Fruit fly (Drosophila melanogaster) whole organism, embryonic: ENCODE data around the gene Orct2.

Experiments
- Adf1 ChIP-seq: fragments of 200-800 bp; sonication (Bioruptor generic); IDR thresholded peaks from 2 replicates; pipeline ENCODE4 v1.3.6; 2022; ENCODE audit warnings: missing biosample characterization, missing genetic modification characterization
- Awh ChIP-seq: fragments of 200-800 bp; sonication (Bioruptor generic); IDR thresholded peaks from 2 replicates; pipeline ENCODE4, ENCODE4 v1.3.6; 2022; ENCODE audit warnings: missing biosample characterization, missing genetic modification characterization
- CG10979 ChIP-seq: fragments of 200-800 bp; sonication (Bioruptor generic); optimal IDR thresholded peaks from 2 replicates; lab custom pipeline; 2018; ENCODE audit warnings: missing biosample characterization, mild to moderate bottlenecking, missing genetic modification characterization, moderate library complexity
- CG11723 ChIP-seq: fragments of 200-800 bp; sonication (Bioruptor generic); optimal IDR thresholded peaks from 2 replicates; lab custom pipeline; 2017; ENCODE audit warnings: missing biosample characterization, mild to moderate bottlenecking, missing genetic modification characterization
- CG14710 ChIP-seq: fragments of 200-800 bp; sonication (Bioruptor generic); optimal IDR thresholded peaks from 3 replicates; lab custom pipeline; 2019; ENCODE audit warnings: missing biosample characterization, mild to moderate bottlenecking, missing genetic modification characterization, moderate library complexity
- CG15269 ChIP-seq: fragments of 200-800 bp; sonication (Bioruptor generic); optimal IDR thresholded peaks from 2 replicates; lab custom pipeline; 2018; ENCODE audit warnings: missing biosample characterization, mild to moderate bottlenecking, missing genetic modification characterization, moderate library complexity
- CG17385 ChIP-seq: fragments of 200-800 bp; sonication (Bioruptor generic); optimal IDR thresholded peaks from 3 replicates; lab custom pipeline; 2018; ENCODE audit warnings: missing biosample characterization, mild to moderate bottlenecking, missing genetic modification characterization
- CG18764 ChIP-seq: fragments of 200-800 bp; sonication (Bioruptor generic); optimal IDR thresholded peaks from 3 replicates; lab custom pipeline; 2016; ENCODE audit warnings: missing biosample characterization, missing genetic modification characterization
- CG31441 ChIP-seq: fragments of 200-800 bp; sonication (Bioruptor generic); IDR thresholded peaks from 2 replicates; pipeline ENCODE4 v1.3.6; 2022; ENCODE audit warnings: missing biosample characterization, missing genetic modification characterization
- CG34376 ChIP-seq: fragments of 200-800 bp; sonication (Bioruptor generic); optimal IDR thresholded peaks from 2 replicates; lab custom pipeline; 2018; ENCODE audit warnings: missing biosample characterization, mild to moderate bottlenecking, missing genetic modification characterization
- CG3995 ChIP-seq: fragments of 200-800 bp; sonication (Bioruptor generic); optimal IDR thresholded peaks from 3 replicates; lab custom pipeline; 2016; ENCODE audit warnings: missing biosample characterization, missing genetic modification characterization
- CG4282 ChIP-seq: fragments of 200-800 bp; sonication (Bioruptor generic); optimal IDR thresholded peaks from 2 replicates; lab custom pipeline; 2016; ENCODE audit warnings: missing biosample characterization, missing genetic modification characterization
- CG6791 ChIP-seq: fragments of 200-800 bp; sonication (Bioruptor generic); IDR thresholded peaks from 3 replicates; pipeline ENCODE4 v1.3.6; 2022; ENCODE audit warnings: missing biosample characterization, missing genetic modification characterization; ENCODE audit not compliant: partially characterized antibody
- CG6854 ChIP-seq: fragments of 200-800 bp; sonication (Bioruptor generic); optimal IDR thresholded peaks from 3 replicates; lab custom pipeline; 2017; ENCODE audit warnings: missing biosample characterization, mild to moderate bottlenecking, missing genetic modification characterization
- CG8478 ChIP-seq: fragments of >200 bp; optimal IDR thresholded peaks from 2 replicates; lab custom pipeline; 2018
- CG8924 ChIP-seq: fragments of 200-800 bp; optimal IDR thresholded peaks from 3 replicates; lab custom pipeline; 2019; ENCODE audit warnings: missing biosample characterization, mild to moderate bottlenecking, missing genetic modification characterization, moderate library complexity
- Dip2 ChIP-seq: fragments of 200-800 bp; sonication (Bioruptor generic); IDR thresholded peaks from 2 replicates; pipeline ENCODE4 v1.3.6; 2022; ENCODE audit warnings: missing biosample characterization, missing genetic modification characterization
- Dip3 ChIP-seq: fragments of 200-800 bp; sonication (Bioruptor generic); optimal IDR thresholded peaks from 3 replicates; lab custom pipeline; 2016; ENCODE audit warnings: missing biosample characterization, missing genetic modification characterization
- Drgx ChIP-seq: fragments of 200-800 bp; sonication (Bioruptor generic); IDR thresholded peaks from 2 replicates; pipeline ENCODE4 v1.3.6; 2022; ENCODE audit warnings: missing biosample characterization, missing genetic modification characterization
- Elba2 ChIP-seq: fragments of 200-800 bp; sonication (Bioruptor generic); optimal IDR thresholded peaks from 3 replicates; lab custom pipeline; 2016; ENCODE audit warnings: missing biosample characterization, missing genetic modification characterization
- Ets97D ChIP-seq: fragments of 200-800 bp; sonication (Bioruptor generic); optimal IDR thresholded peaks from 3 replicates; lab custom pipeline; 2016; ENCODE audit warnings: missing biosample characterization, missing genetic modification characterization
- H2.0 ChIP-seq: fragments of 200-800 bp; sonication (Bioruptor generic); IDR thresholded peaks from 2 replicates; pipeline ENCODE4 v1.3.6; 2022; ENCODE audit warnings: missing biosample characterization, missing genetic modification characterization
- HmgZ ChIP-seq: fragments of 200-800 bp; sonication (Bioruptor generic); optimal IDR thresholded peaks from 2 replicates; lab custom pipeline; 2018; ENCODE audit warnings: missing biosample characterization, mild to moderate bottlenecking, missing genetic modification characterization
- Poxn ChIP-seq: fragments of 200-800 bp; sonication (Bioruptor generic); IDR thresholded peaks from 2 replicates; pipeline ENCODE4 v1.3.6; 2022; ENCODE audit warnings: missing biosample characterization, missing genetic modification characterization
- Scr ChIP-seq: fragments of 200-800 bp; sonication (Bioruptor generic); IDR thresholded peaks from 2 replicates; pipeline ENCODE4 v1.3.6; 2022; ENCODE audit warnings: missing biosample characterization, missing genetic modification characterization; ENCODE audit not compliant: partially characterized antibody
- Vsx1 ChIP-seq: fragments of 200-800 bp; sonication (Bioruptor generic); optimal IDR thresholded peaks from 2 replicates; lab custom pipeline; 2017; ENCODE audit warnings: missing biosample characterization, mild to moderate bottlenecking, missing genetic modification characterization, missing genetic modification reagents
- ash1 ChIP-seq: fragments of 200-800 bp; sonication (Bioruptor generic); optimal IDR thresholded peaks from 2 replicates; lab custom pipeline; 2018; ENCODE audit warnings: missing biosample characterization, mild to moderate bottlenecking, missing genetic modification characterization
- br ChIP-seq: fragments of >200 bp; optimal IDR thresholded peaks from 2 replicates; lab custom pipeline; 2017
- corto ChIP-seq: fragments of 200-800 bp; sonication (Bioruptor generic); optimal IDR thresholded peaks from 2 replicates; lab custom pipeline; 2016; ENCODE audit warnings: missing biosample characterization, mild to moderate bottlenecking, missing genetic modification characterization, moderate library complexity
- cwo ChIP-seq: fragments of 200-800 bp; sonication (Bioruptor generic); optimal IDR thresholded peaks from 3 replicates; lab custom pipeline; 2017; ENCODE audit warnings: missing biosample characterization, missing genetic modification characterization, mild to moderate bottlenecking, moderate library complexity, missing genetic modification reagents
- fd96Cb ChIP-seq: fragments of 200-800 bp; sonication (Bioruptor generic); optimal IDR thresholded peaks from 2 replicates; lab custom pipeline; 2018; ENCODE audit warnings: missing biosample characterization, mild to moderate bottlenecking, missing genetic modification characterization, moderate library complexity
- gce ChIP-seq: fragments of 200-800 bp; sonication (Bioruptor generic); IDR thresholded peaks from 3 replicates; pipeline ENCODE4 v1.3.6; 2022; ENCODE audit warnings: missing biosample characterization, missing genetic modification characterization
- gcm ChIP-seq: fragments of 200-800 bp; sonication (Bioruptor generic); optimal IDR thresholded peaks from 2 replicates; lab custom pipeline; 2019; ENCODE audit warnings: missing biosample characterization, mild to moderate bottlenecking, missing genetic modification characterization, moderate library complexity
- gem ChIP-seq: fragments of 200-800 bp; sonication (Bioruptor generic); optimal IDR thresholded peaks from 2 replicates; lab custom pipeline; 2019; ENCODE audit warnings: missing biosample characterization, mild to moderate bottlenecking, missing genetic modification characterization, moderate library complexity
- lbe ChIP-seq: fragments of 200-800 bp; sonication (Bioruptor generic); optimal IDR thresholded peaks from 2 replicates; lab custom pipeline; 2016; ENCODE audit warnings: missing biosample characterization, mild to moderate bottlenecking, missing genetic modification characterization
- lola ChIP-seq, 3 experiments: fragments of >200 bp in 2 of 3; fragments of 200-800 bp in 1 of 3; sonication (Bioruptor generic) in 1 of 3; optimal IDR thresholded peaks; 2 replicates each; lab custom pipeline; 2017 to 2019; ENCODE audit warnings: missing biosample characterization in 3 of 3, missing genetic modification characterization in 3 of 3, mild to moderate bottlenecking in 1 of 3, moderate library complexity in 1 of 3
- lov ChIP-seq, 2 experiments: fragments of 200-800 bp in 1 of 2; fragments of >200 bp in 1 of 2; sonication (Bioruptor generic) in 1 of 2; IDR thresholded peaks in 1 of 2; optimal IDR thresholded peaks in 1 of 2; 2 replicates in 1 of 2; 3 replicates in 1 of 2; pipeline versions ENCODE4 v1.3.6 to Lab custom; 2017 to 2022; ENCODE audit warnings: missing biosample characterization in 1 of 2, missing genetic modification characterization in 1 of 2
- mld ChIP-seq: fragments of 200-800 bp; sonication (Bioruptor generic); IDR thresholded peaks from 3 replicates; pipeline ENCODE4 v1.3.6; 2022; ENCODE audit warnings: missing biosample characterization, missing genetic modification characterization; ENCODE audit not compliant: partially characterized antibody
- otp ChIP-seq: fragments of 200-800 bp; sonication (Bioruptor generic); IDR thresholded peaks from 3 replicates; pipeline ENCODE4, ENCODE4 v1.3.6; 2022; ENCODE audit warnings: missing biosample characterization, missing genetic modification characterization
- p53 ChIP-seq: fragments of 200-800 bp; sonication (Bioruptor generic); optimal IDR thresholded peaks from 2 replicates; lab custom pipeline; 2016; ENCODE audit warnings: missing biosample characterization, missing genetic modification characterization
- pb ChIP-seq: fragments of 200-800 bp; sonication (Bioruptor generic); optimal IDR thresholded peaks from 3 replicates; lab custom pipeline; 2016; ENCODE audit warnings: missing biosample characterization, missing genetic modification characterization
- peb ChIP-seq: fragments of 200-800 bp; sonication (Bioruptor generic); IDR thresholded peaks from 2 replicates; pipeline ENCODE4 v1.3.6; 2022; ENCODE audit warnings: missing biosample characterization, missing genetic modification characterization
- phol ChIP-seq: fragments of 200-800 bp; sonication (Bioruptor generic); optimal IDR thresholded peaks from 3 replicates; lab custom pipeline; 2018; ENCODE audit warnings: missing biosample characterization, mild to moderate bottlenecking, missing genetic modification characterization, moderate library complexity
- pum ChIP-seq: fragments of 200-800 bp; sonication (Bioruptor generic); optimal IDR thresholded peaks from 2 replicates; lab custom pipeline; 2016; ENCODE audit warnings: missing biosample characterization, missing genetic modification characterization
- shn ChIP-seq: fragments of 200-800 bp; sonication (Bioruptor generic); optimal IDR thresholded peaks from 3 replicates; lab custom pipeline; 2016; ENCODE audit warnings: missing biosample characterization, missing genetic modification characterization
- slou ChIP-seq: fragments of 200-800 bp; sonication (Bioruptor generic); optimal IDR thresholded peaks from 3 replicates; lab custom pipeline; 2016; ENCODE audit warnings: missing biosample characterization, missing genetic modification characterization
- tna ChIP-seq: fragments of 200-800 bp; sonication (Bioruptor generic); IDR thresholded peaks from 2 replicates; pipeline ENCODE4 v1.3.6; 2022; ENCODE audit warnings: missing biosample characterization, missing genetic modification characterization; ENCODE audit not compliant: partially characterized antibody
- trh ChIP-seq: fragments of 200-800 bp; sonication (Bioruptor generic); optimal IDR thresholded peaks from 2 replicates; lab custom pipeline; 2016; ENCODE audit warnings: missing biosample characterization, missing genetic modification characterization
- usp ChIP-seq: fragments of >200 bp; optimal IDR thresholded peaks from 2 replicates; lab custom pipeline; 2017; ENCODE audit warnings: missing biosample characterization, missing genetic modification characterization
- wdn ChIP-seq: fragments of 200-800 bp; sonication (Bioruptor generic); IDR thresholded peaks from 2 replicates; pipeline ENCODE4 v1.3.6; 2022; ENCODE audit warnings: missing biosample characterization, missing genetic modification characterization
- zfh2 ChIP-seq: fragments of 200-800 bp; sonication (Bioruptor generic); optimal IDR thresholded peaks from 2 replicates; lab custom pipeline; 2016; ENCODE audit warnings: missing biosample characterization, missing genetic modification characterization

The Orct2 gene

DNA sequence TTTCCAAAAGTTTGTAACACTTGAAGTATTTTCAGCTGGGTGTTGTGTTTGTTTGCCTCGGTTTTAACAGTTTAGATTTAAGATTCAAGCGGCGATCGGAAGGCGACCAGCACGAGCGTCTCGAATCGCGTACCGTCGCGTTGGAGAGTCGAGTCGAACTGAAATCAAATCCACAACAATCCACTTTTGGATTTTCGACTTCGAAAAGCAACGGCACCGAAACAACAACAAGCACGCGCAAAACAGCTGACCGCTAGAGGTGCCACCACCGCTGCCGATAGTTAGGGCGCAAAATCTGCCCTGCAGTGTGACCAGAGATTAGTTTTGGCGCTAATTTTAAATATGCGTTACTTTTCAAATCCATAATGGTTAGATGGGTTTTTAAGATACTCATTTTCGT lies 1.8 kb upstream of the Orct2 start, which contains the start of gene jar (continued):
- peak; percentile 91 for TF ChIP-seq CG6791 (GFP tag; lab: Robert Waterston, UW)
- TF ChIP-seq tna = peak; percentile 71
- peak; percentile 37 for TF ChIP-seq lbe (GFP tag; lab: Kevin White, UChicago)
- peak; percentile 40; the same call in 1 of the 2 replicates for TF ChIP-seq Adf1 (GFP tag; lab: Robert Waterston, UW)
- TF ChIP-seq CG31441 (GFP tag; lab: Robert Waterston, UW) = no peak; the same call in 1 of the 2 replicates
- no peak for TF ChIP-seq Dip2 (GFP tag; lab: Robert Waterston, UW)
- TF ChIP-seq zfh2 = no peak
- no peak for TF ChIP-seq p53 (GFP tag; lab: Kevin White, UChicago)
- peak; percentile 50 for TF ChIP-seq CG15269 (tag; lab: Kevin White, UChicago)
- TF ChIP-seq CG4282 (GFP tag; lab: Kevin White, UChicago) = no peak
- TF ChIP-seq CG8478 (lab: Kevin White, UChicago) = no peak
- peak; percentile 39 for TF ChIP-seq CG8924
- peak; percentile 71 for TF ChIP-seq CG14710
- peak; percentile 46 for TF ChIP-seq phol (tag; lab: Kevin White, UChicago)
- TF ChIP-seq HmgZ (tag; lab: Kevin White, UChicago) = peak; percentile 68
- no peak for TF ChIP-seq peb (GFP tag; lab: Robert Waterston, UW)
- no peak for TF ChIP-seq CG6854 (GFP tag; lab: Kevin White, UChicago)
- peak; percentile 35 for TF ChIP-seq CG10979 (tag; lab: Kevin White, UChicago)
- TF ChIP-seq lov (optimal IDR thresholded peaks at IDR 0.05; lab: Kevin White, UChicago) = no peak
- 0 out of 3 replicates have a peak, but pooled peaks have one; percentile 32 for TF ChIP-seq lov (GFP tag; IDR thresholded peaks at IDR 0.05; lab: Robert Waterston, UW)
- TF ChIP-seq cwo (GFP tag; lab: Kevin White, UChicago) = no peak
- TF ChIP-seq Awh (GFP tag; lab: Robert Waterston, UW) = 0 out of 2 replicates have a peak, but pooled peaks have one; percentile 45
- TF ChIP-seq Drgx = no peak
- peak; percentile 70; the same call in 2 of the 3 replicates for TF ChIP-seq mld (GFP tag; lab: Robert Waterston, UW)
- TF ChIP-seq Vsx1 (GFP tag; lab: Kevin White, UChicago) = peak; percentile 12
- TF ChIP-seq usp (GFP tag; lab: Kevin White, UChicago) = no peak
- no peak for TF ChIP-seq Dip3 (GFP tag; lab: Kevin White, UChicago)
- peak; percentile 52 for TF ChIP-seq ash1 (GFP tag; lab: Kevin White, UChicago)
- no peak for TF ChIP-seq H2.0 (GFP tag; lab: Robert Waterston, UW)
- peak; percentile 51 for TF ChIP-seq CG3995 (GFP tag; lab: Kevin White, UChicago)
- peak; percentile 88 for TF ChIP-seq Scr
- peak; percentile 70 for TF ChIP-seq CG18764 (GFP tag; lab: Kevin White, UChicago)
- no peak for TF ChIP-seq slou (GFP tag; lab: Kevin White, UChicago)
- TF ChIP-seq gem = no peak
- TF ChIP-seq gce = no peak; the same call in 2 of the 3 replicates
- no peak for TF ChIP-seq wdn
- TF ChIP-seq fd96Cb = no peak
- peak; percentile 54 for TF ChIP-seq CG17385 (GFP tag; lab: Kevin White, UChicago)
- no peak for TF ChIP-seq CG11723 (GFP tag; lab: Kevin White, UChicago)
- TF ChIP-seq Elba2 (GFP tag; lab: Kevin White, UChicago) = no peak
- TF ChIP-seq br = no peak
- peak; percentile 61; the same call in 1 of the 3 replicates for TF ChIP-seq otp
- no peak for TF ChIP-seq trh (GFP tag; lab: Kevin White, UChicago)
- peak; percentile 28 for TF ChIP-seq pb
- TF ChIP-seq Poxn (GFP tag; lab: Robert Waterston, UW) = no peak
- peak; percentile 75 for TF ChIP-seq Ets97D (GFP tag; lab: Kevin White, UChicago)
- TF ChIP-seq CG34376 (GFP tag; lab: Kevin White, UChicago) = peak; percentile 79
- no peak for TF ChIP-seq lola (GFP tag; optimal IDR thresholded peaks at IDR 0.05; lab: Kevin White, UChicago)
- TF ChIP-seq gcm (GFP tag; lab: Kevin White, UChicago) = peak; percentile 63
- no peak for TF ChIP-seq shn (GFP tag; lab: Kevin White, UChicago)
- no peak for TF ChIP-seq corto
- TF ChIP-seq pum = no peak
